Fruit fly (Drosophila melanogaster) S2 (cell line): Measurements from ENCODE around the gene Bin1.

ENCODE experiments used
- CG8478 ChIP-seq: fragments of >200 bp; optimal IDR thresholded peaks from 2 replicates; lab custom pipeline; 2018
- CTCF ChIP-seq, 2 experiments: fragments of >200 bp; optimal IDR thresholded peaks; 2 replicates each; lab custom pipeline; 2018

- no peak for TF ChIP-seq CG8478 (lab: Kevin White, UChicago)
- no peak for TF ChIP-seq CTCF (optimal IDR thresholded peaks at IDR 0.05; lab: Kevin White, UChicago)
Measured at dm6 chr3R:16211883-16212540, 22.6 kb upstream of the Bin1 start.
